Fruit fly (Drosophila melanogaster) whole organism, wandering third instar larva: ENCODE measurements around the gene Cyp311a1.

Source experiments
- CrebA ChIP-seq: fragments of 200-800 bp; sonication (Bioruptor generic); optimal IDR thresholded peaks from 2 replicates; lab custom pipeline; 2016; ENCODE audit warnings: missing biosample characterization, mild to moderate bottlenecking, missing genetic modification characterization, borderline replicate concordance
- Dif ChIP-seq: fragments of 200-275, 200-300 bp; sonication (Bioruptor generic); optimal IDR thresholded peaks from 2 replicates; lab custom pipeline; 2018; ENCODE audit warnings: missing biosample characterization, missing genetic modification characterization; ENCODE audit not compliant: partially characterized antibody
- Mio ChIP-seq: sonication (Bioruptor generic); optimal IDR thresholded peaks from 2 replicates; lab custom pipeline; 2016; ENCODE audit warnings: missing biosample characterization, missing genetic modification characterization
- Myc ChIP-seq: fragments of >200 bp; optimal IDR thresholded peaks from 2 replicates; lab custom pipeline; 2017
- Vsx2 ChIP-seq: fragments of 200-300, 225-300 bp; sonication (Bioruptor generic); optimal IDR thresholded peaks from 2 replicates; lab custom pipeline; 2018; ENCODE audit warnings: missing biosample characterization, missing genetic modification characterization; ENCODE audit not compliant: partially characterized antibody
- brk ChIP-seq: fragments of 200-800 bp; sonication (Bioruptor generic); optimal IDR thresholded peaks from 2 replicates; lab custom pipeline; 2016; ENCODE audit warnings: missing biosample characterization, mild to moderate bottlenecking, missing genetic modification characterization
- dmrt93B ChIP-seq: fragments of 200-800 bp; sonication (Bioruptor generic); optimal IDR thresholded peaks from 2 replicates; lab custom pipeline; 2018; ENCODE audit warnings: missing biosample characterization, mild to moderate bottlenecking, missing genetic modification characterization
- h ChIP-seq: fragments of 200-800 bp; sonication (Bioruptor generic); optimal IDR thresholded peaks from 3 replicates; lab custom pipeline; 2016; ENCODE audit warnings: missing biosample characterization, mild to moderate bottlenecking, missing genetic modification characterization
- jim ChIP-seq: fragments of 175-275, 200-325 bp; sonication (Bioruptor generic); optimal IDR thresholded peaks from 2 replicates; lab custom pipeline; 2016; ENCODE audit warnings: missing biosample characterization, mild to moderate bottlenecking, missing genetic modification characterization
- lola ChIP-seq: fragments of >200 bp; optimal IDR thresholded peaks from 2 replicates; lab custom pipeline; 2017; ENCODE audit warnings: missing biosample characterization, missing genetic modification characterization
- psq ChIP-seq: fragments of 200-800 bp; sonication (Bioruptor generic); optimal IDR thresholded peaks from 3 replicates; lab custom pipeline; 2017; ENCODE audit warnings: missing biosample characterization, mild to moderate bottlenecking, missing genetic modification characterization, moderate library complexity
- usp ChIP-seq: fragments of >200 bp; optimal IDR thresholded peaks from 2 replicates; lab custom pipeline; 2017; ENCODE audit warnings: missing biosample characterization, missing genetic modification characterization

dm6 chrX:12075569-12075968 is 44.3 kb upstream of the Cyp311a1 start:
- no peak for TF ChIP-seq Myc (lab: Kevin White, UChicago)
- TF ChIP-seq Dif (GFP tag; lab: Kevin White, UChicago), result no peak
- no peak for TF ChIP-seq Vsx2
- no peak for TF ChIP-seq psq (GFP tag; lab: Kevin White, UChicago)
- no peak for TF ChIP-seq lola (GFP tag; lab: Kevin White, UChicago)
- TF ChIP-seq jim (GFP tag; lab: Kevin White, UChicago), result no peak
- no peak for TF ChIP-seq usp (GFP tag; lab: Kevin White, UChicago)
- TF ChIP-seq Mio, result no peak
- TF ChIP-seq brk (GFP tag; lab: Kevin White, UChicago), result no peak
- TF ChIP-seq h (GFP tag; lab: Kevin White, UChicago), result no peak
- no peak for TF ChIP-seq dmrt93B (GFP tag; lab: Kevin White, UChicago)
- TF ChIP-seq CrebA (GFP tag; lab: Kevin White, UChicago), result no peak
